Worm (Caenorhabditis elegans) whole organism, L1 larva: ENCODE data around the gene M04D8.4.

Experiments used
- ama-1 ChIP-seq: fragments of 150-350 bp; optimal IDR thresholded peaks from 2 replicates; lab custom pipeline; 2014
- ceh-90 ChIP-seq: sonication (generic microtip); optimal IDR thresholded peaks from 2 replicates; lab custom pipeline; 2016; ENCODE audit warnings: missing genetic modification characterization, missing compliant biosample characterization
- efl-1 ChIP-seq, 4 experiments: fragments of 150-350 bp; optimal IDR thresholded peaks in 3 of 4; peaks in 1 of 4; 1 replicate in 1 of 4; 2 replicates in 3 of 4; lab custom pipeline; 2014; ENCODE audit warnings: missing biosample characterization in 2 of 4, missing genetic modification characterization in 2 of 4, missing genetic modification reagents in 2 of 4
- lir-3 ChIP-seq: sonication (generic microtip); optimal IDR thresholded peaks from 2 replicates; lab custom pipeline; 2016; ENCODE audit warnings: mild to moderate bottlenecking, missing genetic modification characterization, moderate library complexity, missing compliant biosample characterization; ENCODE audit not compliant: poor library complexity
- mdl-1 ChIP-seq, 2 experiments: fragments of 150-350 bp; optimal IDR thresholded peaks; 2 replicates each; lab custom pipeline; 2014 to 2017; ENCODE audit warnings: missing biosample characterization in 2 of 2, missing genetic modification characterization in 2 of 2, inconsistent platforms in 1 of 2
- mep-1 ChIP-seq: fragments of 150-350 bp; optimal IDR thresholded peaks from 2 replicates; lab custom pipeline; 2014; ENCODE audit warnings: missing biosample characterization, missing genetic modification characterization
- nhr-237 ChIP-seq: fragments of 150-350 bp; optimal IDR thresholded peaks from 2 replicates; lab custom pipeline; 2014; ENCODE audit warnings: missing biosample characterization, missing genetic modification characterization
- nhr-90 ChIP-seq: sonication (generic microtip); optimal IDR thresholded peaks from 2 replicates; lab custom pipeline; 2016; ENCODE audit warnings: mild to moderate bottlenecking, missing genetic modification characterization, missing compliant biosample characterization; ENCODE audit not compliant: poor library complexity
- ztf-11 ChIP-seq, 2 experiments: sonication (generic microtip); optimal IDR thresholded peaks; 2 replicates each; lab custom pipeline; 2016 to 2017; ENCODE audit warnings: missing genetic modification characterization in 2 of 2, missing biosample characterization in 1 of 2, missing compliant biosample characterization in 1 of 2

- TF ChIP-seq nhr-90 (tag; lab: Kevin White, UChicago) (no peak), lir-3 (tag; lab: Kevin White, UChicago) (no peak), mep-1 (tag; lab: Kevin White, UChicago) (no peak), ama-1 (lab: Kevin White, UChicago) (no peak), ztf-11 (tag; optimal IDR thresholded peaks at IDR 0.05; lab: Kevin White, UChicago) (no peak), nhr-237 (tag; lab: Kevin White, UChicago) (no peak), mdl-1 (tag; optimal IDR thresholded peaks at IDR 0.05; lab: Kevin White, UChicago) (no peak), ceh-90 (tag; lab: Kevin White, UChicago) (no peak), efl-1 (optimal IDR thresholded peaks at IDR 0.05; lab: Kevin White, UChicago) (no peak), efl-1 (GFP tag; optimal IDR thresholded peaks at IDR 0.05 in 1 of 2; lab: Kevin White, UChicago) (no peak)
These were observed 29.4 kb downstream of the M04D8.4 start, which contains the start of gene C05B5.5 for ce11 chrIII:10001060-10001459.
